Fruit fly (Drosophila melanogaster) whole organism, prepupa: Measurements from ENCODE around the gene bam.
A peak's percentile ranks its signal among the peaks of the same experiment; 100 is the strongest.

Experiments
- Blimp-1 ChIP-seq: fragments of 200-800 bp; sonication (Bioruptor generic); optimal IDR thresholded peaks from 3 replicates; lab custom pipeline; 2017; ENCODE audit warnings: missing biosample characterization, missing genetic modification characterization, mild to moderate bottlenecking, moderate library complexity, missing genetic modification reagents
- CG10631 ChIP-seq: fragments of 200-800 bp; sonication (Bioruptor generic); optimal IDR thresholded peaks from 2 replicates; lab custom pipeline; 2016; ENCODE audit warnings: missing biosample characterization, missing genetic modification characterization
- CG10669 ChIP-seq: fragments of 200-800 bp; sonication (Bioruptor generic); optimal IDR thresholded peaks from 3 replicates; lab custom pipeline; 2018; ENCODE audit warnings: missing biosample characterization, mild to moderate bottlenecking, missing genetic modification characterization, moderate library complexity
- CG11294 ChIP-seq: fragments of 200-800 bp; sonication (Bioruptor generic); IDR thresholded peaks from 2 replicates; pipeline ENCODE4 v1.3.6; 2022; ENCODE audit warnings: missing biosample characterization, missing genetic modification characterization
- CG11762 ChIP-seq: fragments of 200-800 bp; sonication (Bioruptor generic); optimal IDR thresholded peaks from 3 replicates; lab custom pipeline; 2016; ENCODE audit warnings: missing biosample characterization, missing genetic modification characterization; ENCODE audit not compliant: insufficient read depth
- CG11902 ChIP-seq: fragments of 200-800 bp; sonication (Bioruptor generic); optimal IDR thresholded peaks from 3 replicates; lab custom pipeline; 2016; ENCODE audit warnings: missing biosample characterization, missing genetic modification characterization
- CG15336 ChIP-seq: fragments of 200-800 bp; sonication (Bioruptor generic); IDR thresholded peaks from 2 replicates; pipeline ENCODE4 v1.3.6; 2022; ENCODE audit warnings: missing biosample characterization, missing genetic modification characterization
- CG1621 ChIP-seq: fragments of 200-800 bp; sonication (Bioruptor generic); optimal IDR thresholded peaks from 3 replicates; lab custom pipeline; 2018; ENCODE audit warnings: missing biosample characterization, mild to moderate bottlenecking, missing genetic modification characterization
- CG16779 ChIP-seq: fragments of 200-800 bp; sonication (Bioruptor generic); optimal IDR thresholded peaks from 3 replicates; lab custom pipeline; 2017; ENCODE audit warnings: missing biosample characterization, mild to moderate bottlenecking, missing genetic modification characterization
- CG3032 ChIP-seq: fragments of 200-800 bp; optimal IDR thresholded peaks from 2 replicates; lab custom pipeline; 2019; ENCODE audit warnings: missing biosample characterization, mild to moderate bottlenecking, missing genetic modification characterization, moderate library complexity
- CG31627 ChIP-seq: fragments of 200-800 bp; sonication (Bioruptor generic); optimal IDR thresholded peaks from 3 replicates; lab custom pipeline; 2016; ENCODE audit warnings: missing biosample characterization, missing genetic modification characterization
- CG32006 ChIP-seq: fragments of 200-800 bp; sonication (Bioruptor generic); optimal IDR thresholded peaks from 3 replicates; lab custom pipeline; 2017; ENCODE audit warnings: missing biosample characterization, mild to moderate bottlenecking, missing genetic modification characterization
- CG34406 ChIP-seq: fragments of 200-800 bp; sonication (Bioruptor generic); optimal IDR thresholded peaks from 3 replicates; lab custom pipeline; 2016; ENCODE audit warnings: missing biosample characterization, missing genetic modification characterization
- CG3919 ChIP-seq: fragments of 200-800 bp; sonication (Bioruptor generic); optimal IDR thresholded peaks from 3 replicates; lab custom pipeline; 2016; ENCODE audit warnings: missing biosample characterization, missing genetic modification characterization
- CG6163 ChIP-seq: fragments of 200-800 bp; sonication (Bioruptor generic); IDR thresholded peaks from 3 replicates; pipeline ENCODE4 v1.3.6; 2022; ENCODE audit warnings: missing biosample characterization, missing genetic modification characterization
- CG6276 ChIP-seq: fragments of 200-800 bp; sonication (Bioruptor generic); optimal IDR thresholded peaks from 2 replicates; lab custom pipeline; 2017; ENCODE audit warnings: missing biosample characterization, mild to moderate bottlenecking, missing genetic modification characterization
- CG6808 ChIP-seq: fragments of 200-800 bp; sonication (Bioruptor generic); optimal IDR thresholded peaks from 3 replicates; lab custom pipeline; 2017; ENCODE audit warnings: missing biosample characterization, missing genetic modification characterization, mild to moderate bottlenecking, moderate library complexity, missing genetic modification reagents
- CG6854 ChIP-seq: fragments of 200-800 bp; sonication (Bioruptor generic); optimal IDR thresholded peaks from 2 replicates; lab custom pipeline; 2017; ENCODE audit warnings: missing biosample characterization, mild to moderate bottlenecking, missing genetic modification characterization
- CG7368 ChIP-seq: fragments of 200-800 bp; sonication (Bioruptor generic); optimal IDR thresholded peaks from 3 replicates; lab custom pipeline; 2016; ENCODE audit warnings: missing biosample characterization, missing genetic modification characterization
- CG8319 ChIP-seq: fragments of 200-800 bp; sonication (Bioruptor generic); optimal IDR thresholded peaks from 3 replicates; lab custom pipeline; 2016; ENCODE audit warnings: missing biosample characterization, missing genetic modification characterization
- CG8632 ChIP-seq: fragments of 200-800 bp; sonication (Bioruptor generic); optimal IDR thresholded peaks from 3 replicates; lab custom pipeline; 2016; ENCODE audit warnings: missing biosample characterization, missing genetic modification characterization
- CG9139 ChIP-seq: fragments of 200-800 bp; sonication (Bioruptor generic); optimal IDR thresholded peaks from 3 replicates; lab custom pipeline; 2017; ENCODE audit warnings: missing biosample characterization, mild to moderate bottlenecking, missing genetic modification characterization
- Eip78C ChIP-seq: fragments of 200-800 bp; sonication (Bioruptor generic); peaks from one replicate; lab custom pipeline; 2016; ENCODE audit warnings: missing biosample characterization, missing genetic modification characterization
- Ets96B ChIP-seq: fragments of 200-800 bp; optimal IDR thresholded peaks from 2 replicates; lab custom pipeline; 2019; ENCODE audit warnings: missing biosample characterization, mild to moderate bottlenecking, missing genetic modification characterization, moderate library complexity
- Gug ChIP-seq: fragments of 200-800 bp; sonication (Bioruptor generic); IDR thresholded peaks from 2 replicates; pipeline ENCODE4 v1.3.6; 2022; ENCODE audit warnings: missing biosample characterization, missing genetic modification characterization
- Hr38 ChIP-seq: sonication (Bioruptor generic); optimal IDR thresholded peaks from 2 replicates; lab custom pipeline; 2016; ENCODE audit warnings: missing biosample characterization, missing genetic modification characterization
- Hr39 ChIP-seq: fragments of 200-800 bp; sonication (Bioruptor generic); optimal IDR thresholded peaks from 2 replicates; lab custom pipeline; 2016; ENCODE audit warnings: missing biosample characterization, missing genetic modification characterization
- Hr4 ChIP-seq: fragments of 200-800 bp; sonication (Bioruptor generic); optimal IDR thresholded peaks from 3 replicates; lab custom pipeline; 2016; ENCODE audit warnings: missing biosample characterization, missing genetic modification characterization
- Met ChIP-seq: fragments of 200-800 bp; sonication (Bioruptor generic); optimal IDR thresholded peaks from 3 replicates; lab custom pipeline; 2016; ENCODE audit warnings: missing biosample characterization, missing genetic modification characterization
- OdsH ChIP-seq: fragments of 200-800 bp; sonication (Bioruptor generic); optimal IDR thresholded peaks from 3 replicates; lab custom pipeline; 2016; ENCODE audit warnings: missing biosample characterization, missing genetic modification characterization
- Smox ChIP-seq: fragments of 200-800 bp; sonication (Bioruptor generic); optimal IDR thresholded peaks from 3 replicates; lab custom pipeline; 2016; ENCODE audit warnings: missing biosample characterization, missing genetic modification characterization
- Sox14 ChIP-seq: fragments of 200-800 bp; sonication (Bioruptor generic); optimal IDR thresholded peaks from 3 replicates; lab custom pipeline; 2016; ENCODE audit warnings: missing biosample characterization, missing genetic modification characterization
- Sox15 ChIP-seq: fragments of 200-800 bp; sonication (Bioruptor generic); optimal IDR thresholded peaks from 3 replicates; lab custom pipeline; 2016; ENCODE audit warnings: missing biosample characterization, missing genetic modification characterization
- achi ChIP-seq: fragments of 200-800 bp; sonication (Bioruptor generic); optimal IDR thresholded peaks from 3 replicates; lab custom pipeline; 2016; ENCODE audit warnings: missing biosample characterization, missing genetic modification characterization
- acj6 ChIP-seq: fragments of 200-800 bp; sonication (Bioruptor generic); optimal IDR thresholded peaks from 3 replicates; lab custom pipeline; 2016; ENCODE audit warnings: missing biosample characterization, missing genetic modification characterization
- cyc ChIP-seq: fragments of 200-800 bp; sonication (Bioruptor generic); optimal IDR thresholded peaks from 3 replicates; lab custom pipeline; 2016; ENCODE audit warnings: missing biosample characterization, missing genetic modification characterization
- dsx ChIP-seq: fragments of 200-800 bp; optimal IDR thresholded peaks from 3 replicates; lab custom pipeline; 2019; ENCODE audit warnings: missing biosample characterization, mild to moderate bottlenecking, missing genetic modification characterization, moderate library complexity; ENCODE audit not compliant: poor library complexity, severe bottlenecking
- fd59A ChIP-seq: fragments of 200-800 bp; sonication (Bioruptor generic); optimal IDR thresholded peaks from 2 replicates; lab custom pipeline; 2017; ENCODE audit warnings: missing biosample characterization, mild to moderate bottlenecking, missing genetic modification characterization, missing genetic modification reagents
- fkh ChIP-seq: fragments of 200-800 bp; sonication (Bioruptor generic); optimal IDR thresholded peaks from 3 replicates; lab custom pipeline; 2017; ENCODE audit warnings: missing biosample characterization, mild to moderate bottlenecking, missing genetic modification characterization, moderate library complexity
- lz ChIP-seq: fragments of 200-800 bp; sonication (Bioruptor generic); optimal IDR thresholded peaks from 3 replicates; lab custom pipeline; 2016; ENCODE audit warnings: missing biosample characterization, missing genetic modification characterization
- net ChIP-seq: fragments of 200-800 bp; sonication (Bioruptor generic); optimal IDR thresholded peaks from 3 replicates; lab custom pipeline; 2016; ENCODE audit warnings: missing biosample characterization, missing genetic modification characterization
- pdm3 ChIP-seq: fragments of 200-800 bp; sonication (Bioruptor generic); optimal IDR thresholded peaks from 3 replicates; lab custom pipeline; 2016; ENCODE audit warnings: missing biosample characterization, missing genetic modification characterization
- salr ChIP-seq, 2 experiments: fragments of 200-800 bp; sonication (Bioruptor generic); optimal IDR thresholded peaks; 3 replicates each; lab custom pipeline; 2016 to 2018; ENCODE audit warnings: missing biosample characterization in 2 of 2, missing genetic modification characterization in 2 of 2, mild to moderate bottlenecking in 1 of 2
- ss ChIP-seq, 2 experiments: fragments of 200-800 bp; sonication (Bioruptor generic); optimal IDR thresholded peaks; 2 replicates in 1 of 2; 3 replicates in 1 of 2; lab custom pipeline; 2017 to 2018; ENCODE audit warnings: mild to moderate bottlenecking in 2 of 2, missing biosample characterization in 2 of 2, missing genetic modification characterization in 2 of 2, moderate library complexity in 1 of 2
- svp ChIP-seq: fragments of 200-800 bp; sonication (Bioruptor generic); peaks from one replicate; lab custom pipeline; 2016; ENCODE audit warnings: missing biosample characterization, missing genetic modification characterization
- vri ChIP-seq: fragments of 200-800 bp; sonication (Bioruptor generic); optimal IDR thresholded peaks from 3 replicates; lab custom pipeline; 2016; ENCODE audit warnings: missing biosample characterization, mild to moderate bottlenecking, missing genetic modification characterization

Gene bam

DNA sequence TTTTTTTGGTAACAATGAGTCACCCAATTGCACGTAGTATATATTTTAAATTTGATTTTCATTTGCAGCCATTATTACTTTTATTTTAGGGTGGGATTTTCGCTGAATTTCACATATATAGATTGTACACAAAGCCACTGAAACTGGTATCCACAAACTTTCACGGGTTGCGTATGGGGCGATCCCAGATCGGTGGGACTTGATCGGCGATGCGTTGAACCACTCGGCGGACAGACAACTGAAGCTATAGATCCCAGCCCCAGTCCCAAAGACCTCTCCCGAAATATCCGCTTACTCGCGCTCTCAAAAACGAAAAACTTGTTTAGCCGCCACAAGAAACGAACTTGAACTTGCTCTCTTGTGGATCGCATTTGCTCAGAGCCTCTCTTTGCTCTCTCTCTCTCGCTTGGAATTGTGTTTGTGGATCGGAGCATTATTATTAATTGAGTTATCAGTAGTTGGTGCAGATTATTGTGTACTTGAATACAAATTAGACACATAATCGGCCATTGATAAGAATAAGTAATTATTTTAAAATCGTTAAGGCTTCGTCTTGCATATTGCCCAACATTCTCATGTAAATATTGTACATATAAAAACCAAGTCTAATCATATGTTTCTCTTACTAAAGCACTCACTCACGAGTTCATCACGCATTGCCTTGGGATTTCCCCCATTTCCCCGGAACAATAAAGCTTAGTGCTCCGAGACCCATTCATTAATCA, 36.7 kb downstream of the bam start, which contains the start of gene Cad96Ca (continued):
- TF ChIP-seq Sox15 (no peak), CG6854 (GFP tag; lab: Kevin White, UChicago) (peak; percentile 41), CG11902 (GFP tag; lab: Kevin White, UChicago) (no peak), CG6276 (GFP tag; lab: Kevin White, UChicago) (no peak), cyc (GFP tag; lab: Kevin White, UChicago) (no peak), CG34406 (GFP tag; lab: Kevin White, UChicago) (no peak), fkh (GFP tag; lab: Kevin White, UChicago) (no peak), CG10669 (GFP tag; lab: Kevin White, UChicago) (no peak)
- TF ChIP-seq, all 60 proteins: peak for 7

DNA sequence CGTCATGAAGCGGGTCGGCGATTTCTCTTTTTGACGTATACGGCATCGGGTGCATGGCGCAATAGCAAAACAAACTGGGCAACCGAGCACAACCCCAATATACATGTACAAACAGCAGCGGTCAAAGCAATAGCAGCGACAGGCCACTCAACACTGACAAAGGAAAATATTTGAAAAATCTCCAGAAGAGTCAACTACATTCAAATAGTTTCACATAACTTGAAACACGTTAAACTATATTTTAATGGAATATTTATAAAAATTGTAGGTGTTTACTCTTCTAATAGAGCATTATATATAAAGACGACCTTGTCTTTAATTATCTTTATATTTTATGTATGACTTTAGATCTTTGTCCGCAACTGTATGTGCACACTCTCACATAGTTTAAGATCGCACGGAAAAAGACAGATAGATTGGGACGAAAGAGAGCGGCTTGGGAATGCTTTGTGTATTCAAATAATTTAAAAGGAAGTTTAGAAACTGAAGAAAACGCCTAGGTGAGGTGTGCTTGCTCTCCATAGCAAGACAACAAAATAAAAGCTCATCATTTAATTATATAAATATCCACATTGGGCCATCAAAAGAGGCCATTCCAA, 37.4 kb downstream of the bam start:
- TF ChIP-seq CG6854 (GFP tag; lab: Kevin White, UChicago), result peak; percentile 22
- peak; percentile 88 for TF ChIP-seq CG10669 (GFP tag; lab: Kevin White, UChicago)
- peak; percentile 85 for TF ChIP-seq CG34406 (GFP tag; lab: Kevin White, UChicago)
- peak; percentile 64 for TF ChIP-seq CG7368 (GFP tag; lab: Kevin White, UChicago)
- peak; percentile 63 for TF ChIP-seq CG16779 (tag; lab: Kevin White, UChicago)
- TF ChIP-seq Eip78C (GFP tag; lab: Kevin White, UChicago), result peak; percentile 95
- TF ChIP-seq Gug (GFP tag; lab: Robert Waterston, UW), result peak; percentile 79
- no peak for TF ChIP-seq Hr38 (GFP tag; lab: Kevin White, UChicago)
- peak; percentile 61 for TF ChIP-seq Sox15
- TF ChIP-seq CG11902 (GFP tag; lab: Kevin White, UChicago), result peak; percentile 61
- peak; percentile 77 for TF ChIP-seq CG11762 (GFP tag; lab: Kevin White, UChicago)
- peak; percentile 84 for TF ChIP-seq Sox14 (GFP tag; lab: Kevin White, UChicago)
- TF ChIP-seq CG32006 (GFP tag; lab: Kevin White, UChicago), result peak; percentile 91
- TF ChIP-seq CG8632 (GFP tag; lab: Kevin White, UChicago), result peak; percentile 83
- TF ChIP-seq CG3919 (GFP tag; lab: Kevin White, UChicago), result peak; percentile 89
- peak; percentile 70 for TF ChIP-seq CG31627
- peak; percentile 89 for TF ChIP-seq OdsH
- peak; percentile 83 for TF ChIP-seq acj6 (GFP tag; lab: Kevin White, UChicago)
- TF ChIP-seq Ets96B (tag; lab: Kevin White, UChicago), result peak; percentile 92
- peak; percentile 88 for TF ChIP-seq CG6808 (GFP tag; lab: Kevin White, UChicago)
- peak; percentile 89 for TF ChIP-seq svp (GFP tag; lab: Kevin White, UChicago)
- TF ChIP-seq CG8319 (GFP tag; lab: Kevin White, UChicago), result peak; percentile 62
- TF ChIP-seq vri (GFP tag; lab: Kevin White, UChicago), result peak; percentile 58
- TF ChIP-seq CG1621 (tag; lab: Kevin White, UChicago), result peak; percentile 84
- TF ChIP-seq Hr4 (GFP tag; lab: Kevin White, UChicago), result peak; percentile 89
- peak; percentile 71 for TF ChIP-seq lz (GFP tag; lab: Kevin White, UChicago)
- peak; percentile 76 for TF ChIP-seq CG9139 (GFP tag; lab: Kevin White, UChicago)
- peak; percentile 87 for TF ChIP-seq CG6163
- TF ChIP-seq CG10631 (GFP tag; lab: Kevin White, UChicago), result peak; percentile 87
- TF ChIP-seq Met (GFP tag; lab: Kevin White, UChicago), result peak; percentile 76
- TF ChIP-seq dsx, result peak; percentile 85
- TF ChIP-seq net (GFP tag; lab: Kevin White, UChicago), result peak; percentile 89
- TF ChIP-seq Smox, result peak; percentile 76
- peak; percentile 70 for TF ChIP-seq CG11294 (GFP tag; lab: Robert Waterston, UW)
- peak; percentile 84 for TF ChIP-seq CG3032 (tag; lab: Kevin White, UChicago)
- TF ChIP-seq fd59A (GFP tag; lab: Kevin White, UChicago), result peak; percentile 82
- peak; percentile 11 for TF ChIP-seq fkh (GFP tag; lab: Kevin White, UChicago)
- peak; percentile 80 to 82 for TF ChIP-seq ss (GFP tag; optimal IDR thresholded peaks at IDR 0.05; lab: Kevin White, UChicago)
- TF ChIP-seq pdm3 (GFP tag; lab: Kevin White, UChicago), result peak; percentile 84
- TF ChIP-seq salr (GFP tag; optimal IDR thresholded peaks at IDR 0.05; lab: Kevin White, UChicago), result peak; percentile 64 to 77
- no peak for TF ChIP-seq Blimp-1 (GFP tag; lab: Kevin White, UChicago)
- TF ChIP-seq CG15336 (GFP tag; lab: Robert Waterston, UW), result peak; percentile 93
- peak; percentile 71 for TF ChIP-seq Hr39 (GFP tag; lab: Kevin White, UChicago)
- TF ChIP-seq achi (GFP tag; lab: Kevin White, UChicago), result peak; percentile 87
